Fruit fly (Drosophila melanogaster) ovary, adult (tissue): ENCODE data around the gene CG31780.
A peak's percentile ranks its signal among the peaks of the same experiment; 100 is the strongest.

Source experiments
- CG17801 ChIP-seq: fragments of 200-800 bp; optimal IDR thresholded peaks from 2 replicates; lab custom pipeline; 2019; ENCODE audit warnings: missing biosample characterization, mild to moderate bottlenecking, missing genetic modification characterization, moderate library complexity; ENCODE audit not compliant: partially characterized antibody

The CG31780 gene

dm6 chr2L:15745036-15745854 lies 49.4 kb downstream of the CG31780 start:
- TF ChIP-seq CG17801 (GFP tag; lab: Kevin White, UChicago), result peak; percentile 52

dm6 chr2L:15745989-15746388 lies 50.2 kb downstream of the CG31780 start:
- no peak for TF ChIP-seq CG17801 (GFP tag; lab: Kevin White, UChicago)

DNA sequence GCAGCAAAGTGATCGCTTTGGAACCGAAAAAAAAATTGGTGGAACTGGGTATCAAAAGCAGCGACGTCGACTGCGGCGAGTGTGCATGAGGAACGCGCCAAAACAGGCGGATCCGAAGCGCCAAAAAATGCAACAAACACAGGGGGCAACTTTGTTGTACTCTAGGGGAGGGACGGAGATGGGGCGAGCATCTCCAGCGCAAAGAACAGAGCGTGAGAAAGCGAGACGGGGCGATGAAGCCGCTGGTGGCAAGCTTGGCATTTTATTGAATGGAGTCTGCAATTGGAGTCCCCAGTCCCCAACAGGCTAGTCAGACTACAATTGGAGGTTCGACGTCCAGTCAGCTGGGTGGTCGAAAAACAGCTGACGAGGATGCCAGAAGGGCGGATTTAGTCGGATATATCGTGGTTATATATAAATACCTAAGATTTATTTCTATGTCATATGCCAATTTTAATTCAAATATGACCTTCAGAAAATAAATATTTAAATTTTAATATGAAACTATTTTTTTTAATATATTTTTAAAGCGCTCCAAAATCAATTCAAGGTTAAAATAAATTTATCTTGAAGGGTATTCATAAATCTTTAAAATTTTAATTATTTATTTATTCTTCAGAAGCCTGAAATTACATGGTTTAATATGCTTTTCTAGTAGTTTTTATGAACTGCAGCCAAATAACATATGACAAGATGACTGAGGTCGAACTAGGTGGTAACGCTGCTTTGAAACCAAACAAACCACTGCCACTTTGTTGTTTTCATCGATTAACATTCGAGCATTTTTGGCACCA lies 51.0 kb downstream of the CG31780 start:
- peak; percentile 84 for TF ChIP-seq CG17801 (GFP tag; lab: Kevin White, UChicago)
